Worm (Caenorhabditis elegans): ENCODE measurements around the gene clec-196.
A peak's percentile ranks its signal among the peaks of the same experiment; 100 is the strongest.

DNA sequence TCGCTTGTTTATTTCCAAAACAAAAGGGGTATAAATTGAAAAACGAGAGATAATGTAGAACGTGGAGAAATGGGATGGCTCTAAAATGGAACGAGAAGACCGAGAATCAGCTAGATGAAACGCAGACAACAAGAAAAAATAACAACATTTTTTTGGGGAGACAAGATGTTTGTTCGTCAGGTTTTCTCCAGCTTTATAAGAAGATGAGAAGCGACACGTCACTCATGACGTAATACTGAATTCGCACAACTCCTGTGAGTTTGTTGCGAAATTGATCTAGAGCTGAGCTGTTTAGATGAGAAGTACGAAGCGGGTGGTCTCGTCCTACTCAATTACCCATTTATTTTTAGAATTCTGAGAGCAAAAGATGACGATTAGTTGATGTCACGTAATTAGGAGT is 8.5 kb downstream of the clec-196 start:
- TF ChIP-seq jun-1 (tag; optimal IDR thresholded peaks at IDR 0.05) = no peak
- TF ChIP-seq snpc-4 (tag; optimal IDR thresholded peaks at IDR 0.05) = no peak
- TF ChIP-seq egl-13 (tag; optimal IDR thresholded peaks at IDR 0.05) = peak; percentile 65
- no peak for TF ChIP-seq mdl-1 (tag; optimal IDR thresholded peaks at IDR 0.05)
- no peak for TF ChIP-seq blmp-1 (tag; optimal IDR thresholded peaks at IDR 0.05)
- no peak for TF ChIP-seq dpl-1 (GFP tag; optimal IDR thresholded peaks at IDR 0.05)
- TF ChIP-seq nhr-28 (tag; optimal IDR thresholded peaks at IDR 0.05) = no peak
- no peak for TF ChIP-seq lin-39 (tag; optimal IDR thresholded peaks at IDR 0.05)
- TF ChIP-seq lsy-2 (tag; optimal IDR thresholded peaks at IDR 0.05) = peak in 1 of 2 experiments; percentile 59
- no peak for TF ChIP-seq Y116A8C.19 (tag; optimal IDR thresholded peaks at IDR 0.05; ENCODE audit: borderline replicate concordance)
- no peak for TF ChIP-seq elt-3 (tag; optimal IDR thresholded peaks at IDR 0.05)
- no peak for TF ChIP-seq zag-1 (tag; optimal IDR thresholded peaks at IDR 0.05)
- TF ChIP-seq nhr-11 (tag; optimal IDR thresholded peaks at IDR 0.05) = no peak
- TF ChIP-seq lin-13 (GFP tag; optimal IDR thresholded peaks at IDR 0.05) = no peak

All from whole organism, L1 larva.